Worm (Caenorhabditis elegans) whole organism, young adult: Measurements from ENCODE around the gene iars-1.

Source experiments
- F22D6.2 ChIP-seq: sonication (generic microtip); optimal IDR thresholded peaks from 2 replicates; lab custom pipeline; 2016; ENCODE audit warnings: mild to moderate bottlenecking, missing genetic modification characterization, missing compliant biosample characterization
- F33H1.4 ChIP-seq: fragments of 200-800 bp; sonication (Bioruptor generic); IDR thresholded peaks from 2 replicates; pipeline ENCODE4 v1.3.6; 2022; ENCODE audit warnings: missing genetic modification reagents, missing genetic modification characterization, missing compliant biosample characterization
- F37B4.10 ChIP-seq: fragments of 200-800 bp; sonication (Bioruptor generic); IDR thresholded peaks from 2 replicates; pipeline ENCODE4 v1.3.6; 2022; ENCODE audit warnings: missing genetic modification characterization, missing compliant biosample characterization
- F57A8.1 ChIP-seq: fragments of 200-800 bp; sonication (Bioruptor generic); optimal IDR thresholded peaks from 2 replicates; lab custom pipeline; 2018; ENCODE audit warnings: mild to moderate bottlenecking, missing genetic modification characterization, moderate library complexity, missing compliant biosample characterization
- ZK185.1 ChIP-seq: sonication (generic microtip); optimal IDR thresholded peaks from 2 replicates; lab custom pipeline; 2016; ENCODE audit warnings: mild to moderate bottlenecking, missing genetic modification characterization, missing compliant biosample characterization; ENCODE audit not compliant: poor library complexity, severe bottlenecking
- ama-1 ChIP-seq, 3 experiments: fragments of 150-350 bp in 1 of 3; sonication (generic microtip) in 2 of 3; optimal IDR thresholded peaks; 2 replicates each; lab custom pipeline; 2014 to 2018; ENCODE audit warnings: missing biosample characterization in 2 of 3, missing genetic modification characterization in 2 of 3, missing genetic modification reagents in 2 of 3
- aptf-3 ChIP-seq: fragments of 200-800 bp; sonication (Bioruptor generic); IDR thresholded peaks from 2 replicates; pipeline ENCODE4 v1.3.6; 2022; ENCODE audit warnings: missing genetic modification characterization, missing compliant biosample characterization
- attf-5 ChIP-seq: fragments of 200-800 bp; sonication (Bioruptor generic); optimal IDR thresholded peaks from 2 replicates; lab custom pipeline; 2018; ENCODE audit warnings: mild to moderate bottlenecking, missing genetic modification characterization, missing compliant biosample characterization
- bed-2 ChIP-seq: fragments of 200-800 bp; sonication (Bioruptor generic); IDR thresholded peaks from 2 replicates; pipeline ENCODE4 v1.3.6; 2022; ENCODE audit warnings: missing genetic modification reagents, missing genetic modification characterization, missing compliant biosample characterization
- ccch-3 ChIP-seq: fragments of 200-800 bp; sonication (Bioruptor generic); optimal IDR thresholded peaks from 2 replicates; lab custom pipeline; 2018; ENCODE audit warnings: mild to moderate bottlenecking, missing genetic modification characterization, missing compliant biosample characterization
- cebp-1 ChIP-seq, 2 experiments: fragments of 200-800 bp in 1 of 2; sonication (Bioruptor generic) in 1 of 2; sonication (generic microtip) in 1 of 2; IDR thresholded peaks in 1 of 2; optimal IDR thresholded peaks in 1 of 2; 2 replicates each; pipeline versions ENCODE4 v1.3.6 to Lab custom; 2017 to 2022; ENCODE audit warnings: missing compliant biosample characterization in 2 of 2, missing genetic modification characterization in 2 of 2, mild to moderate bottlenecking in 1 of 2, missing genetic modification reagents in 1 of 2, moderate library complexity in 1 of 2
- ceh-91 ChIP-seq: fragments of 200-800 bp; sonication (Bioruptor generic); IDR thresholded peaks from 2 replicates; pipeline ENCODE4 v1.3.6; 2022; ENCODE audit warnings: missing genetic modification reagents, missing genetic modification characterization, missing compliant biosample characterization
- dox-1 ChIP-seq: fragments of 200-800 bp; sonication (Bioruptor generic); IDR thresholded peaks from 2 replicates; pipeline ENCODE4 v1.3.6; 2022; ENCODE audit warnings: missing genetic modification reagents, missing genetic modification characterization, missing compliant biosample characterization
- dpff-1 ChIP-seq: sonication (generic microtip); optimal IDR thresholded peaks from 2 replicates; lab custom pipeline; 2017; ENCODE audit warnings: mild to moderate bottlenecking, missing genetic modification characterization, missing compliant biosample characterization
- efl-1 ChIP-seq: fragments of 150-350 bp; optimal IDR thresholded peaks from 2 replicates; lab custom pipeline; 2014; ENCODE audit warnings: missing biosample characterization, missing genetic modification reagents, missing genetic modification characterization
- egrh-3 ChIP-seq: fragments of 200-800 bp; sonication (Bioruptor generic); IDR thresholded peaks from 2 replicates; pipeline ENCODE4 v1.3.6; 2022; ENCODE audit warnings: missing genetic modification reagents, missing genetic modification characterization, missing compliant biosample characterization
- ets-4 ChIP-seq: fragments of 200-800 bp; sonication (Bioruptor generic); optimal IDR thresholded peaks from 2 replicates; lab custom pipeline; 2018; ENCODE audit warnings: mild to moderate bottlenecking, missing genetic modification characterization, missing compliant biosample characterization
- gei-17 ChIP-seq: fragments of 200-800 bp; sonication (Bioruptor generic); optimal IDR thresholded peaks from 2 replicates; lab custom pipeline; 2018; ENCODE audit warnings: mild to moderate bottlenecking, missing genetic modification characterization, missing compliant biosample characterization
- hlh-12 ChIP-seq: sonication (generic microtip); optimal IDR thresholded peaks from 2 replicates; lab custom pipeline; 2016; ENCODE audit warnings: missing genetic modification characterization, missing compliant biosample characterization
- hlh-26 ChIP-seq: fragments of 200-800 bp; sonication (Bioruptor generic); conservative IDR thresholded peaks from 2 replicates; pipeline ENCODE4 v1.3.6; 2022; ENCODE audit warnings: missing genetic modification reagents, missing genetic modification characterization, missing compliant biosample characterization
- hmg-1.2 ChIP-seq: fragments of 200-800 bp; sonication (Bioruptor generic); IDR thresholded peaks from 2 replicates; pipeline ENCODE4 v1.3.6; 2022; ENCODE audit warnings: missing genetic modification reagents, missing genetic modification characterization, missing compliant biosample characterization
- hrde-1 ChIP-seq: sonication (generic microtip); optimal IDR thresholded peaks from 2 replicates; lab custom pipeline; 2016; ENCODE audit warnings: missing genetic modification characterization, mild to moderate bottlenecking, missing compliant biosample characterization, moderate library complexity, missing genotype, missing genetic modification reagents, borderline replicate concordance
- hsf-1 ChIP-seq: fragments of 200-800 bp; sonication (Bioruptor generic); IDR thresholded peaks from 2 replicates; pipeline ENCODE4 v1.3.6; 2022; ENCODE audit warnings: missing genetic modification reagents, missing genetic modification characterization, missing compliant biosample characterization
- lin-54 ChIP-seq: fragments of 200-800 bp; sonication (Bioruptor generic); optimal IDR thresholded peaks from 2 replicates; lab custom pipeline; 2018; ENCODE audit warnings: mild to moderate bottlenecking, missing genetic modification characterization, missing compliant biosample characterization
- lsl-1 ChIP-seq: fragments of 200-800 bp; sonication (Bioruptor generic); optimal IDR thresholded peaks from 2 replicates; lab custom pipeline; 2018; ENCODE audit warnings: mild to moderate bottlenecking, missing genetic modification characterization, moderate library complexity, missing compliant biosample characterization
- lsy-27 ChIP-seq: sonication (generic microtip); optimal IDR thresholded peaks from 2 replicates; lab custom pipeline; 2017; ENCODE audit warnings: missing genetic modification characterization, mild to moderate bottlenecking, missing compliant biosample characterization, antibody characterized with exemption, missing genotype, borderline replicate concordance; ENCODE audit not compliant: insufficient read depth
- madf-10 ChIP-seq: sonication (generic microtip); optimal IDR thresholded peaks from 2 replicates; lab custom pipeline; 2016; ENCODE audit warnings: mild to moderate bottlenecking, missing genetic modification characterization, missing compliant biosample characterization
- madf-6 ChIP-seq: fragments of 200-800 bp; sonication (Bioruptor generic); IDR thresholded peaks from 2 replicates; pipeline ENCODE4 v1.3.6; 2022; ENCODE audit warnings: missing genetic modification reagents, missing genetic modification characterization, missing compliant biosample characterization
- madf-8 ChIP-seq: fragments of 200-800 bp; sonication (Bioruptor generic); conservative IDR thresholded peaks from 2 replicates; pipeline ENCODE4 v1.3.6; 2022; ENCODE audit warnings: missing genetic modification reagents, missing genetic modification characterization, missing compliant biosample characterization
- nfyb-1 ChIP-seq: fragments of 200-800 bp; sonication (Bioruptor generic); IDR thresholded peaks from 2 replicates; pipeline ENCODE4 v1.3.6; 2022; ENCODE audit warnings: missing genetic modification reagents, missing genetic modification characterization, missing compliant biosample characterization
- nhr-120 ChIP-seq: fragments of 200-800 bp; sonication (Bioruptor generic); IDR thresholded peaks from 2 replicates; pipeline ENCODE4 v1.3.6; 2022; ENCODE audit warnings: missing genetic modification characterization, missing compliant biosample characterization
- nhr-27 ChIP-seq: fragments of 200-800 bp; sonication (Bioruptor generic); optimal IDR thresholded peaks from 2 replicates; lab custom pipeline; 2018; ENCODE audit warnings: mild to moderate bottlenecking, missing genetic modification characterization, moderate library complexity, missing compliant biosample characterization
- nhr-80 ChIP-seq: sonication (generic microtip); optimal IDR thresholded peaks from 2 replicates; lab custom pipeline; 2016; ENCODE audit warnings: missing genetic modification characterization, missing compliant biosample characterization
- nhr-90 ChIP-seq: sonication (generic microtip); optimal IDR thresholded peaks from 2 replicates; lab custom pipeline; 2016; ENCODE audit warnings: missing genotype, mild to moderate bottlenecking, missing genetic modification characterization, missing compliant biosample characterization
- pbrm-1 ChIP-seq: fragments of 200-800 bp; sonication (Bioruptor generic); IDR thresholded peaks from 2 replicates; pipeline ENCODE4 v1.3.6; 2022; ENCODE audit warnings: missing genetic modification reagents, missing genetic modification characterization, missing compliant biosample characterization
- pha-4 ChIP-seq: fragments of 150-350 bp; sonication (generic microtip); optimal IDR thresholded peaks from 2 replicates; lab custom pipeline; 2014; ENCODE audit warnings: missing biosample characterization, missing genetic modification reagents, missing genetic modification characterization
- rcor-1 ChIP-seq: fragments of 200-800 bp; sonication (Bioruptor generic); IDR thresholded peaks from 2 replicates; pipeline ENCODE4 v1.3.6; 2022; ENCODE audit warnings: missing genetic modification reagents, missing genetic modification characterization, missing compliant biosample characterization
- repo-1 ChIP-seq: sonication (generic microtip); optimal IDR thresholded peaks from 2 replicates; lab custom pipeline; 2017; ENCODE audit warnings: mild to moderate bottlenecking, missing genetic modification characterization, missing compliant biosample characterization
- snpc-1.3 ChIP-seq: sonication (generic microtip); optimal IDR thresholded peaks from 2 replicates; lab custom pipeline; 2017; ENCODE audit warnings: missing genetic modification characterization, mild to moderate bottlenecking, missing compliant biosample characterization, antibody characterized with exemption, moderate library complexity, missing genotype, missing genetic modification reagents; ENCODE audit not compliant: insufficient read depth
- tbp1 ChIP-seq: fragments of 200-800 bp; sonication (Bioruptor generic); optimal IDR thresholded peaks from 2 replicates; lab custom pipeline; 2018; ENCODE audit warnings: mild to moderate bottlenecking, missing genetic modification characterization, missing compliant biosample characterization
- zfh-2 ChIP-seq: fragments of 200-800 bp; sonication (Bioruptor generic); conservative IDR thresholded peaks from 2 replicates; pipeline ENCODE4 v1.3.6; 2022; ENCODE audit warnings: missing genetic modification reagents, missing genetic modification characterization, missing compliant biosample characterization
- zim-3 ChIP-seq: sonication (generic microtip); optimal IDR thresholded peaks from 2 replicates; lab custom pipeline; 2017; ENCODE audit warnings: mild to moderate bottlenecking, missing genetic modification characterization, moderate library complexity, missing compliant biosample characterization
- ztf-18 ChIP-seq: sonication (generic microtip); optimal IDR thresholded peaks from 2 replicates; lab custom pipeline; 2016; ENCODE audit warnings: missing genotype, mild to moderate bottlenecking, missing genetic modification characterization, missing compliant biosample characterization

Gene iars-1

ce11 chrIV:10366018-10366417 is 2.4 kb upstream of the iars-1 start, which contains the start of gene sir-2.1 (continued):
- TF ChIP-seq hlh-26 (GFP tag; lab: Robert Waterston, UW) (no peak), F37B4.10 (GFP tag; lab: Robert Waterston, UW) (no peak), repo-1 (tag; lab: Kevin White, UChicago) (peak; percentile 88), hrde-1 (tag; lab: Kevin White, UChicago) (no peak), madf-6 (GFP tag; lab: Robert Waterston, UW) (peak; percentile 46; the same call in 1 of the 2 replicates), nhr-27 (tag; lab: Kevin White, UChicago) (no peak), ets-4 (GFP tag; lab: Kevin White, UChicago) (no peak), cebp-1 (GFP tag; IDR thresholded peaks at IDR 0.05; lab: Robert Waterston, UW) (no peak), cebp-1 (tag; optimal IDR thresholded peaks at IDR 0.05; lab: Kevin White, UChicago) (peak; percentile 55), attf-5 (peak; percentile 61)

ce11 chrIV:10367740-10368246 is 608 bp upstream of the iars-1 start, which contains the start of gene pges-2:
Gene pges-2, minus strand, starts transcription at chrIV:10367790.
- no peak for TF ChIP-seq ceh-91 (GFP tag; lab: Robert Waterston, UW)
- no peak for TF ChIP-seq lsy-27 (tag; lab: Kevin White, UChicago)
- peak; percentile 84 for TF ChIP-seq F33H1.4 (GFP tag; lab: Robert Waterston, UW)
- peak; percentile 47 for TF ChIP-seq ztf-18 (tag; lab: Kevin White, UChicago)
- TF ChIP-seq nfyb-1 = 0 out of 2 replicates have a peak, but pooled peaks have one; percentile 20
- peak; percentile 6; the same call in 1 of the 2 replicates for TF ChIP-seq madf-6 (GFP tag; lab: Robert Waterston, UW)

- peak; percentile 66 for TF ChIP-seq dox-1
- TF ChIP-seq lsl-1 (GFP tag; lab: Kevin White, UChicago) = peak; percentile 50
- peak; percentile 62 for TF ChIP-seq rcor-1 (GFP tag; lab: Robert Waterston, UW)
- TF ChIP-seq madf-8 (GFP tag; lab: Robert Waterston, UW) = no peak
- no peak for TF ChIP-seq nhr-120 (GFP tag; lab: Robert Waterston, UW)
- no peak for TF ChIP-seq gei-17
- TF ChIP-seq tbp1 (GFP tag; lab: Kevin White, UChicago) = peak; percentile 22
- peak; percentile 57 for TF ChIP-seq ZK185.1 (tag; lab: Kevin White, UChicago)
- TF ChIP-seq zfh-2 = no peak
- no peak for TF ChIP-seq ccch-3 (GFP tag; lab: Kevin White, UChicago)
- no peak for TF ChIP-seq pha-4 (tag; lab: Kevin White, UChicago)
- TF ChIP-seq bed-2 (GFP tag; lab: Robert Waterston, UW) = no peak
- TF ChIP-seq ama-1 (optimal IDR thresholded peaks at IDR 0.05; lab: Kevin White, UChicago) = no peak
- no peak for TF ChIP-seq ama-1 (GFP tag; optimal IDR thresholded peaks at IDR 0.05; lab: Kevin White, UChicago)
- TF ChIP-seq zim-3 = no peak
- no peak for TF ChIP-seq nhr-80
- TF ChIP-seq nfyb-1 = peak; percentile 67
- TF ChIP-seq dpff-1 = no peak
- TF ChIP-seq hmg-1.2 (GFP tag; lab: Robert Waterston, UW) = peak; percentile 50
- no peak for TF ChIP-seq nhr-90
- TF ChIP-seq egrh-3 (GFP tag; lab: Robert Waterston, UW) = no peak
- TF ChIP-seq snpc-1.3 (tag; lab: Kevin White, UChicago) = no peak
- TF ChIP-seq efl-1 (GFP tag; lab: Kevin White, UChicago) = no peak
- TF ChIP-seq aptf-3 = no peak
- peak; percentile 64 for TF ChIP-seq lin-54 (GFP tag; lab: Kevin White, UChicago)
- TF ChIP-seq hsf-1 (GFP tag; lab: Robert Waterston, UW) = 0 out of 2 replicates have a peak, but pooled peaks have one; percentile 45
- TF ChIP-seq madf-10 (tag; lab: Kevin White, UChicago) = peak; percentile 7
- TF ChIP-seq hlh-12 (tag; lab: Kevin White, UChicago) = no peak
- no peak for TF ChIP-seq F22D6.2 (tag; lab: Kevin White, UChicago)
- peak; percentile 68; the same call in 1 of the 2 replicates for TF ChIP-seq pbrm-1 (GFP tag; lab: Robert Waterston, UW)
- no peak for TF ChIP-seq F57A8.1 (GFP tag; lab: Kevin White, UChicago)
These were observed 5.4 kb downstream of the iars-1 start, which contains the start of gene mpz-5 for ce11 chrIV:10373772-10374288. Gene mpz-5, minus strand, starts transcription at chrIV:10373822.
